Fruit fly (Drosophila melanogaster) whole organism, embryonic: ENCODE measurements around the gene Torsin.

Experiments used
- CG11085 ChIP-seq: fragments of 200-800 bp; sonication (Bioruptor generic); IDR thresholded peaks from 2 replicates; pipeline ENCODE4 v1.3.6; 2022; ENCODE audit warnings: missing biosample characterization, missing genetic modification characterization
- CG18764 ChIP-seq: fragments of 200-800 bp; sonication (Bioruptor generic); optimal IDR thresholded peaks from 3 replicates; lab custom pipeline; 2016; ENCODE audit warnings: missing biosample characterization, missing genetic modification characterization
- CG6854 ChIP-seq: fragments of 200-800 bp; sonication (Bioruptor generic); optimal IDR thresholded peaks from 3 replicates; lab custom pipeline; 2017; ENCODE audit warnings: missing biosample characterization, mild to moderate bottlenecking, missing genetic modification characterization
- Dbx ChIP-seq: fragments of 200-800 bp; sonication (Bioruptor generic); IDR thresholded peaks from 3 replicates; pipeline ENCODE4 v1.3.6; 2022; ENCODE audit warnings: missing biosample characterization, missing genetic modification characterization
- kah ChIP-seq: fragments of 200-800 bp; sonication (Bioruptor generic); optimal IDR thresholded peaks from 2 replicates; lab custom pipeline; 2018; ENCODE audit warnings: missing biosample characterization, mild to moderate bottlenecking, missing genetic modification characterization

DNA sequence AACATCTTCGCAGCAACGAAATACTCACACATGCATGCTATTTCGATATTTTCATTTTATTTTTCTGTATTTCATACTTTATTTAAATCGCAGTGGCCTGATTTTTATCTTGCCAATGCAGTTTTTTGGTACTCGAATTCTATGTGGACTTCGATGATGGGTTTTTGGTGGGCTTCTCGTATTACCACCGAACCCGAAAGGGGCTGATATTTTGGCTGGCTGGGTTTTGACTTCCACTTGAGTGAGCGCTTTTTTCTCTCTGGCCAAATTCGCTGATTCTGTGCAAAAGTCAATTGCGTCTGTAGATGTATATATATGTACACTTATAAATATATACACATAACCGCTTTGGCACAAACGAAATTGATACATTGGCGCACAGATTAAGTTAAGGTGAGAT, 44.5 kb downstream of the Torsin start:
- no peak for TF ChIP-seq kah (GFP tag; lab: Kevin White, UChicago)
- no peak for TF ChIP-seq CG6854 (GFP tag; lab: Kevin White, UChicago)
- no peak for TF ChIP-seq CG11085 (GFP tag; lab: Robert Waterston, UW)
- no peak for TF ChIP-seq CG18764 (GFP tag; lab: Kevin White, UChicago)
- TF ChIP-seq Dbx (GFP tag; lab: Robert Waterston, UW) = no peak
